Fruit fly (Drosophila melanogaster) whole organism, wandering third instar larva: ENCODE data around the gene RunxB.

Experiments
- CG32264 ChIP-seq: fragments of 200-800 bp; sonication (Bioruptor generic); optimal IDR thresholded peaks from 2 replicates; lab custom pipeline; 2016; ENCODE audit warnings: missing biosample characterization, missing genetic modification characterization
- CrebA ChIP-seq: fragments of 200-800 bp; sonication (Bioruptor generic); optimal IDR thresholded peaks from 2 replicates; lab custom pipeline; 2016; ENCODE audit warnings: missing biosample characterization, mild to moderate bottlenecking, missing genetic modification characterization, borderline replicate concordance
- Hr78 ChIP-seq: fragments of >200 bp; optimal IDR thresholded peaks from 2 replicates; lab custom pipeline; 2017; ENCODE audit warnings: missing biosample characterization, missing genetic modification characterization
- Myc ChIP-seq: fragments of >200 bp; optimal IDR thresholded peaks from 2 replicates; lab custom pipeline; 2017
- Sp1 ChIP-seq: fragments of 200-800 bp; sonication (Bioruptor generic); optimal IDR thresholded peaks from 3 replicates; lab custom pipeline; 2019; ENCODE audit warnings: missing biosample characterization, mild to moderate bottlenecking, missing genetic modification characterization, moderate library complexity
- br ChIP-seq: fragments of 200-800 bp; sonication (Bioruptor generic); optimal IDR thresholded peaks from 2 replicates; lab custom pipeline; 2016; ENCODE audit warnings: missing biosample characterization, missing genetic modification characterization
- ey ChIP-seq: fragments of 200-800 bp; sonication (Bioruptor generic); optimal IDR thresholded peaks from 2 replicates; lab custom pipeline; 2016; ENCODE audit warnings: missing biosample characterization, missing genetic modification characterization
- h ChIP-seq: fragments of 200-800 bp; sonication (Bioruptor generic); optimal IDR thresholded peaks from 3 replicates; lab custom pipeline; 2016; ENCODE audit warnings: missing biosample characterization, mild to moderate bottlenecking, missing genetic modification characterization
- pan ChIP-seq: fragments of >200 bp; optimal IDR thresholded peaks from 2 replicates; lab custom pipeline; 2017
- rgr ChIP-seq: fragments of 200-800 bp; sonication (Bioruptor generic); optimal IDR thresholded peaks from 3 replicates; lab custom pipeline; 2016; ENCODE audit warnings: missing biosample characterization, mild to moderate bottlenecking, missing genetic modification characterization

DNA sequence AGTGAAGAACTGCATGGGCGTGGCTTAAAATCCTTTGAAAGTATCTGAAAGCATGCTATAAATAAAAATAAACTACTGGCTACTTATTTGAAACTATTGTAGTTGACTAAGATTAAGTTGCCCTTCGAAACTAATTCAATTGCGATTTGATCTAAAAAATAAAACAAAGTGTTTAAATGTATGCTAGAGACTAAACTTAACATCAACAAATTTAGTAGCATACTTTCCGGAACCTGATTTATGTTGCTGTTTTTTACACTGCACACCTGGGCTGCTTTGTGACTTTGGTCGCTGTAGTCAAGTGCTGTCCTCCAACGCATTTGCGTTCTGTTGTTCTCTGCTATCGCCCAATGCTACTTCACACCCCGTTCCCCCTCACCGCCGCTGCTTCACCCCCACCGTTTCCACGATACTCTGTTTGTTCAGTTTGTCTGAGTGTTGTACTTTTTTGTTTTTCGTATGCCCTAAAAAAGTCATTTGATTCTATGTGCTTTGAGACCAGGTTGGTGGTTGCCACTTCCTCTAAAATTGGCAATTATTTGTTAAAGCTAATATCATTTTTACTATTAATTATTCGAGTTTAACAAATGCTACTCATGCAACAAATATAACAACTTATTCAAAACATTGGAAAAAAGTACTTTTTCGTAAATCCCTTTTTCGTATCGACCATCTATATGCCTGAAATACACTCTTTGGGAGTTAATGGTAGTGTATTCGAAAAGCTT is 35.4 kb upstream of the RunxB start:
- TF ChIP-seq CrebA (GFP tag; lab: Kevin White, UChicago) (no peak), ey (GFP tag; lab: Kevin White, UChicago) (peak; percentile 57), Hr78 (GFP tag; lab: Kevin White, UChicago) (no peak), Myc (no peak), h (peak; percentile 74), rgr (GFP tag; lab: Kevin White, UChicago) (no peak), Sp1 (GFP tag; lab: Kevin White, UChicago) (peak; percentile 41), br (GFP tag; lab: Kevin White, UChicago) (peak; percentile 47), CG32264 (no peak), pan (lab: Kevin White, UChicago) (no peak)
